Fruit fly (Drosophila melanogaster): Measurements from ENCODE around the gene CG42740.

CG42740 gene

dm6 chr3R:30393909-30394308 lies 28.9 kb downstream of the CG42740 start:
- no peak for TF ChIP-seq CTCF (optimal IDR thresholded peaks at IDR 0.05)
- no peak for TF ChIP-seq CG8478 (optimal IDR thresholded peaks at IDR 0.05)

- TF ChIP-seq CG8478 (optimal IDR thresholded peaks at IDR 0.05) (no peak), CTCF (optimal IDR thresholded peaks at IDR 0.05) (no peak)
These were observed 30.8 kb downstream of the CG42740 start for dm6 chr3R:30391950-30392349.

dm6 chr3R:30391098-30391497 lies 31.7 kb downstream of the CG42740 start:
- no peak for TF ChIP-seq CTCF (optimal IDR thresholded peaks at IDR 0.05)
- no peak for TF ChIP-seq CG8478 (optimal IDR thresholded peaks at IDR 0.05)

dm6 chr3R:30390304-30390703 lies 32.5 kb downstream of the CG42740 start:
- TF ChIP-seq CG8478 (optimal IDR thresholded peaks at IDR 0.05) (no peak), CTCF (optimal IDR thresholded peaks at IDR 0.05) (no peak)

dm6 chr3R:30389096-30389495 lies 33.7 kb downstream of the CG42740 start:
- TF ChIP-seq CTCF (optimal IDR thresholded peaks at IDR 0.05), result no peak
- no peak for TF ChIP-seq CG8478 (optimal IDR thresholded peaks at IDR 0.05)

- TF ChIP-seq CTCF (optimal IDR thresholded peaks at IDR 0.05) (no peak), CG8478 (optimal IDR thresholded peaks at IDR 0.05) (no peak)
These were observed 34.4 kb downstream of the CG42740 start for dm6 chr3R:30388215-30388871.

- no peak for TF ChIP-seq CG8478 (optimal IDR thresholded peaks at IDR 0.05)
- TF ChIP-seq CTCF (optimal IDR thresholded peaks at IDR 0.05), result no peak
These were observed 35.1 kb downstream of the CG42740 start, which contains the start of the genes Fer2LCH and Fer1HCH for dm6 chr3R:30387515-30388178. TSS of gene Fer2LCH (plus strand) at chr3R:30387804. TSS of gene Fer1HCH (minus strand) at chr3R:30388178.

- no peak for TF ChIP-seq CTCF (optimal IDR thresholded peaks at IDR 0.05)
- TF ChIP-seq CG8478 (optimal IDR thresholded peaks at IDR 0.05), result no peak
These were observed 35.9 kb downstream of the CG42740 start for dm6 chr3R:30386759-30387437.

dm6 chr3R:30385531-30385930 lies 37.2 kb downstream of the CG42740 start:
- TF ChIP-seq CTCF (optimal IDR thresholded peaks at IDR 0.05), result no peak
- no peak for TF ChIP-seq CG8478 (optimal IDR thresholded peaks at IDR 0.05)

dm6 chr3R:30383181-30383580 lies 39.6 kb downstream of the CG42740 start:
- TF ChIP-seq CTCF (optimal IDR thresholded peaks at IDR 0.05) (no peak), CG8478 (optimal IDR thresholded peaks at IDR 0.05) (no peak)

All from S2 (cell line).